Comparison of ENCODE assay signal across 7 worm cellular contexts in the genomic region with DNA sequence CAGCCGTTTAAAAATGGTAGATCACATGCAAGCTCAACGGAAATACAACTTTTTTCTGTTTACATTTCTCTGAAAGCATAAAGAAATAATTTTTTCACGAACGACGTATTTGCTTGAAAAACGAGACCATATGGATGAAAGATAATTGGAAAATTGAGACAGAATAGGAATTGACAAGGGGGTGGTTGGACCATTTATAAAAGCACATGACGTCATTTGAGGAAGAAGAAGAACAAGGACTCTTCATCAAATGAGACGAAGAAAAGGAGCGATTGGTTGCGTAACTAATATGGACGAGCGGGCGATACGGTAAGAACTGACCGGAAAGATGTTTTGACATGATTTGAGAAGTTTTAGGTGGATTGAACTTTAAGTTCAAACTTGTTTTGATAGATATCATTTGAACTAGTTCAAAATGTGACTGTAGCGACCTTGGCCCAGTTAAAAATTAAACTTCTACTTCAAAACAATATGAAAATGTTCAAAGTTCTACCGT.
A peak's percentile ranks its signal among the peaks of the same experiment; 100 is the strongest.
TF ChIP-seq lines count a peak whose summit lies in the region.

No protein-coding gene starts in this region.

TF ChIP-seq in whole organism, L1 larva, 84 proteins besides CTCF, POLR2A, EP300 and RAD21 (continues in another document):
- TF ChIP-seq C04F5.9 (tag; optimal IDR thresholded peaks at IDR 0.05; lab: Kevin White, UChicago), result no peak
- TF ChIP-seq ceh-88 (GFP tag; IDR thresholded peaks at IDR 0.05; lab: Robert Waterston, UW), result 0 out of 2 replicates have a peak, but pooled peaks have one; percentile 26
- TF ChIP-seq aha-1 (tag; optimal IDR thresholded peaks at IDR 0.05; lab: Kevin White, UChicago), result no peak
- no peak for TF ChIP-seq nhr-77 (tag; optimal IDR thresholded peaks at IDR 0.05; lab: Kevin White, UChicago)
- no peak for TF ChIP-seq nhr-76 (tag; optimal IDR thresholded peaks at IDR 0.05; lab: Kevin White, UChicago)
- no peak for TF ChIP-seq nhr-28 (tag; optimal IDR thresholded peaks at IDR 0.05; lab: Kevin White, UChicago)
- TF ChIP-seq unc-130 (tag; optimal IDR thresholded peaks at IDR 0.05; lab: Kevin White, UChicago), result no peak
- TF ChIP-seq swsn-7 (tag; optimal IDR thresholded peaks at IDR 0.05; lab: Kevin White, UChicago), result peak; percentile 36
- TF ChIP-seq nhr-237 (tag; optimal IDR thresholded peaks at IDR 0.05; lab: Kevin White, UChicago), result no peak
- TF ChIP-seq blmp-1 (tag; optimal IDR thresholded peaks at IDR 0.05; lab: Kevin White, UChicago), result peak; percentile 46
- TF ChIP-seq pax-3 (tag; optimal IDR thresholded peaks at IDR 0.05; lab: Kevin White, UChicago), result no peak
- TF ChIP-seq ets-5 (GFP tag; IDR thresholded peaks at IDR 0.05; lab: Robert Waterston, UW), result no peak

TF ChIP-seq in whole organism, L2 larva, 48 proteins besides CTCF, POLR2A, EP300 and RAD21 (continues in another document):
- TF ChIP-seq peb-1 (tag; optimal IDR thresholded peaks at IDR 0.05; lab: Kevin White, UChicago) (no peak), lin-39 (tag; optimal IDR thresholded peaks at IDR 0.05; lab: Kevin White, UChicago) (no peak), fos-1 (tag; optimal IDR thresholded peaks at IDR 0.05; lab: Kevin White, UChicago) (no peak), sem-4 (tag; optimal IDR thresholded peaks at IDR 0.05; lab: Kevin White, UChicago) (no peak), nhr-11 (tag; optimal IDR thresholded peaks at IDR 0.05; lab: Kevin White, UChicago) (no peak), F13H6.1 (tag; optimal IDR thresholded peaks at IDR 0.05; lab: Kevin White, UChicago) (no peak), nhr-6 (tag; optimal IDR thresholded peaks at IDR 0.05; lab: Kevin White, UChicago) (peak; percentile 6), ama-1 (optimal IDR thresholded peaks at IDR 0.05; lab: Kevin White, UChicago) (peak; percentile 86), nhr-10 (tag; optimal IDR thresholded peaks at IDR 0.05; lab: Kevin White, UChicago) (no peak), elt-3 (tag; optimal IDR thresholded peaks at IDR 0.05; lab: Kevin White, UChicago) (no peak), aly-2 (tag; optimal IDR thresholded peaks at IDR 0.05; lab: Kevin White, UChicago) (no peak), dmd-4 (tag; optimal IDR thresholded peaks at IDR 0.05; lab: Kevin White, UChicago) (no peak), ztf-4 (tag; optimal IDR thresholded peaks at IDR 0.05; lab: Kevin White, UChicago) (peak; percentile 29)

TF ChIP-seq in whole organism, L3 larva, 47 proteins besides CTCF, POLR2A, EP300 and RAD21 (continues in another document):
- TF ChIP-seq R02D3.7 (tag; optimal IDR thresholded peaks at IDR 0.05; lab: Kevin White, UChicago) (no peak), lin-39 (tag; optimal IDR thresholded peaks at IDR 0.05; lab: Kevin White, UChicago) (peak; percentile 18), ceh-16 (tag; optimal IDR thresholded peaks at IDR 0.05; lab: Kevin White, UChicago) (no peak), nfya-1 (tag; optimal IDR thresholded peaks at IDR 0.05; lab: Kevin White, UChicago; ENCODE audit: insufficient read depth) (peak; percentile 72), unc-62 (GFP tag; optimal IDR thresholded peaks at IDR 0.05; lab: Kevin White, UChicago) (peak; percentile 52), ama-1 (optimal IDR thresholded peaks at IDR 0.05; lab: Kevin White, UChicago) (peak; percentile 94), nhr-77 (tag; optimal IDR thresholded peaks at IDR 0.05; lab: Kevin White, UChicago) (no peak), nhr-43 (tag; optimal IDR thresholded peaks at IDR 0.05; lab: Kevin White, UChicago; ENCODE audit: poor library complexity, severe bottlenecking) (peak; percentile 61), sea-2 (GFP tag; optimal IDR thresholded peaks at IDR 0.05; lab: Kevin White, UChicago) (no peak), nhr-23 (tag; optimal IDR thresholded peaks at IDR 0.05; lab: Kevin White, UChicago) (peak; percentile 70), nhr-25 (tag; optimal IDR thresholded peaks at IDR 0.05; lab: Kevin White, UChicago) (peak; percentile 70), elt-2 (tag; optimal IDR thresholded peaks at IDR 0.05; lab: Kevin White, UChicago) (peak; percentile 19)

TF ChIP-seq in whole organism, L4 larva, 104 proteins besides CTCF, POLR2A, EP300 and RAD21 (continues in another document):
- TF ChIP-seq nhr-48 (tag; optimal IDR thresholded peaks at IDR 0.05; lab: Kevin White, UChicago) (no peak), ceh-62 (tag; optimal IDR thresholded peaks at IDR 0.05; lab: Kevin White, UChicago) (no peak), snpc-4 (tag; optimal IDR thresholded peaks at IDR 0.05; lab: Kevin White, UChicago) (no peak), php-3 (GFP tag; IDR thresholded peaks at IDR 0.05; lab: Robert Waterston, UW) (no peak), lin-15B (tag; optimal IDR thresholded peaks at IDR 0.05; lab: Kevin White, UChicago) (no peak), daf-16 (GFP tag; optimal IDR thresholded peaks at IDR 0.05; lab: Kevin White, UChicago) (no peak), daf-16 (tag; optimal IDR thresholded peaks at IDR 0.05; lab: Kevin White, UChicago) (peak; percentile 17), duxl-1 (tag; optimal IDR thresholded peaks at IDR 0.05; lab: Kevin White, UChicago; ENCODE audit: poor library complexity) (peak; percentile 18), F26F4.8 (GFP tag; conservative IDR thresholded peaks at IDR 0.05; lab: Robert Waterston, UW) (no peak), ama-1 (optimal IDR thresholded peaks at IDR 0.05; lab: Kevin White, UChicago) (peak; percentile 26), pqm-1 (tag; optimal IDR thresholded peaks at IDR 0.05; lab: Kevin White, UChicago) (no peak), nhr-102 (tag; optimal IDR thresholded peaks at IDR 0.05; lab: Kevin White, UChicago) (no peak), tag-97 (GFP tag; IDR thresholded peaks at IDR 0.05; lab: Robert Waterston, UW) (no peak), daf-19 (GFP tag; conservative IDR thresholded peaks at IDR 0.05; lab: Robert Waterston, UW) (no peak)

TF ChIP-seq in whole organism, late embryonic, 69 proteins besides CTCF, POLR2A, EP300 and RAD21 (continues in another document):
- TF ChIP-seq sox-2 (GFP tag; IDR thresholded peaks at IDR 0.05; lab: Robert Waterston, UW) (no peak), fkh-10 (GFP tag; optimal IDR thresholded peaks at IDR 0.05; lab: Kevin White, UChicago) (no peak), hlh-13 (GFP tag; optimal IDR thresholded peaks at IDR 0.05; lab: Kevin White, UChicago) (no peak), lim-6 (tag; optimal IDR thresholded peaks at IDR 0.05; lab: Kevin White, UChicago) (no peak), tbx-2 (tag; optimal IDR thresholded peaks at IDR 0.05; lab: Kevin White, UChicago) (no peak), tbx-7 (tag; optimal IDR thresholded peaks at IDR 0.05; lab: Kevin White, UChicago) (no peak), ceh-6 (GFP tag; optimal IDR thresholded peaks at IDR 0.05; lab: Kevin White, UChicago) (no peak), ttx-3 (tag; optimal IDR thresholded peaks at IDR 0.05; lab: Kevin White, UChicago) (no peak), ama-1 (optimal IDR thresholded peaks at IDR 0.05; lab: Kevin White, UChicago) (no peak), hlh-30 (tag; optimal IDR thresholded peaks at IDR 0.05; lab: Kevin White, UChicago; ENCODE audit: insufficient read depth) (peak; percentile 51), elt-4 (tag; optimal IDR thresholded peaks at IDR 0.05; lab: Kevin White, UChicago) (no peak), ceh-22 (tag; optimal IDR thresholded peaks at IDR 0.05; lab: Kevin White, UChicago) (peak; percentile 10), nfya-1 (tag; optimal IDR thresholded peaks at IDR 0.05; lab: Kevin White, UChicago) (peak; percentile 54), C08G9.2 (tag; optimal IDR thresholded peaks at IDR 0.05; lab: Kevin White, UChicago) (no peak)

TF ChIP-seq in whole organism, mixed stage, embryonic, 35 proteins besides CTCF, POLR2A, EP300 and RAD21:
- TF ChIP-seq sem-2 (GFP tag; optimal IDR thresholded peaks at IDR 0.05; lab: Kevin White, UChicago), result no peak
- peak; percentile 85 for TF ChIP-seq zip-8 (tag; optimal IDR thresholded peaks at IDR 0.05; lab: Kevin White, UChicago)
- peak; percentile 9 for TF ChIP-seq lsy-2 (tag; optimal IDR thresholded peaks at IDR 0.05; lab: Kevin White, UChicago)
- TF ChIP-seq unc-39 (tag; optimal IDR thresholded peaks at IDR 0.05; lab: Kevin White, UChicago), result peak; percentile 84
- peak; percentile 43 for TF ChIP-seq elt-1 (tag; optimal IDR thresholded peaks at IDR 0.05; lab: Kevin White, UChicago; ENCODE audit: borderline replicate concordance, insufficient read depth)
- peak; percentile 49 for TF ChIP-seq unc-62 (GFP tag; optimal IDR thresholded peaks at IDR 0.05; lab: Kevin White, UChicago)
- peak; percentile 21 for TF ChIP-seq ztf-11 (tag; optimal IDR thresholded peaks at IDR 0.05; lab: Kevin White, UChicago)
- no peak for TF ChIP-seq nhr-2 (tag; optimal IDR thresholded peaks at IDR 0.05; lab: Kevin White, UChicago)
- peak; percentile 41 for TF ChIP-seq ceh-83 (GFP tag; optimal IDR thresholded peaks at IDR 0.05; lab: Kevin White, UChicago)
- peak; percentile 10 for TF ChIP-seq lin-13 (tag; optimal IDR thresholded peaks at IDR 0.05; lab: Kevin White, UChicago)
- TF ChIP-seq sptf-1 (tag; optimal IDR thresholded peaks at IDR 0.05; lab: Kevin White, UChicago), result no peak
- TF ChIP-seq ces-1 (GFP tag; optimal IDR thresholded peaks at IDR 0.05; lab: Kevin White, UChicago), result peak; percentile 56
TF ChIP-seq in whole organism, mixed stage, embryonic: peak in this region for 9.

TF ChIP-seq in whole organism, young adult, 124 proteins besides CTCF, POLR2A, EP300 and RAD21 (continues in another document):
- no peak for TF ChIP-seq efl-1 (GFP tag; optimal IDR thresholded peaks at IDR 0.05; lab: Kevin White, UChicago)
- no peak for TF ChIP-seq egl-18 (GFP tag; IDR thresholded peaks at IDR 0.05; lab: Robert Waterston, UW)
- TF ChIP-seq ztf-26 (tag; optimal IDR thresholded peaks at IDR 0.05; lab: Kevin White, UChicago), result no peak
- TF ChIP-seq nhr-179 (tag; optimal IDR thresholded peaks at IDR 0.05; lab: Kevin White, UChicago), result no peak
- no peak for TF ChIP-seq mel-28 (tag; optimal IDR thresholded peaks at IDR 0.05; lab: Kevin White, UChicago; ENCODE audit: borderline replicate concordance)
- no peak for TF ChIP-seq unc-62 (GFP tag; optimal IDR thresholded peaks at IDR 0.05; lab: Kevin White, UChicago)
- no peak for TF ChIP-seq rec-8 (tag; optimal IDR thresholded peaks at IDR 0.05; lab: Kevin White, UChicago)
- TF ChIP-seq somi-1 (GFP tag; optimal IDR thresholded peaks at IDR 0.05; lab: Kevin White, UChicago), result no peak
- TF ChIP-seq madf-3 (GFP tag; IDR thresholded peaks at IDR 0.05; lab: Robert Waterston, UW), result no peak
- TF ChIP-seq attf-3 (GFP tag; conservative IDR thresholded peaks at IDR 0.05; lab: Robert Waterston, UW), result no peak
- no peak for TF ChIP-seq Y67H2A.10 (GFP tag; conservative IDR thresholded peaks at IDR 0.05; lab: Robert Waterston, UW)
- no peak for TF ChIP-seq repo-1 (tag; optimal IDR thresholded peaks at IDR 0.05; lab: Kevin White, UChicago)
- TF ChIP-seq hmg-1.2 (GFP tag; IDR thresholded peaks at IDR 0.05; lab: Robert Waterston, UW), result no peak
- no peak for TF ChIP-seq dpl-1 (GFP tag; optimal IDR thresholded peaks at IDR 0.05; lab: Kevin White, UChicago)
- peak; percentile 88 for TF ChIP-seq atf-7 (tag; optimal IDR thresholded peaks at IDR 0.05; lab: Kevin White, UChicago)
- no peak for TF ChIP-seq unc-130 (GFP tag; optimal IDR thresholded peaks at IDR 0.05; lab: Kevin White, UChicago)
- no peak for TF ChIP-seq tlf-1 (GFP tag; optimal IDR thresholded peaks at IDR 0.05; lab: Kevin White, UChicago)
- TF ChIP-seq aptf-2 (GFP tag; conservative IDR thresholded peaks at IDR 0.05; lab: Robert Waterston, UW), result no peak
- no peak for TF ChIP-seq nfya-2 (GFP tag; IDR thresholded peaks at IDR 0.05; lab: Robert Waterston, UW)
